Fruit fly (Drosophila melanogaster) whole organism, embryonic: ENCODE results near the gene nbs.

Source experiments
- CG12236 ChIP-seq: fragments of 200-800 bp; sonication (Bioruptor generic); optimal IDR thresholded peaks from 2 replicates; lab custom pipeline; 2016; ENCODE audit warnings: missing biosample characterization, missing genetic modification characterization
- CG12659 ChIP-seq: fragments of 200-800 bp; sonication (Bioruptor generic); optimal IDR thresholded peaks from 3 replicates; lab custom pipeline; 2017; ENCODE audit warnings: mild to moderate bottlenecking, missing biosample characterization, missing genetic modification reagents, missing genetic modification characterization
- CG14965 ChIP-seq: fragments of 200-800 bp; sonication (Bioruptor generic); optimal IDR thresholded peaks from 2 replicates; lab custom pipeline; 2016; ENCODE audit warnings: missing biosample characterization, missing genetic modification characterization, borderline replicate concordance
- CG17359 ChIP-seq: fragments of 200-800 bp; sonication (Bioruptor generic); optimal IDR thresholded peaks from 3 replicates; lab custom pipeline; 2018; ENCODE audit warnings: missing biosample characterization, mild to moderate bottlenecking, missing genetic modification characterization, moderate library complexity
- CG17802 ChIP-seq: fragments of 200-800 bp; sonication (Bioruptor generic); optimal IDR thresholded peaks from 2 replicates; lab custom pipeline; 2018; ENCODE audit warnings: missing biosample characterization, mild to moderate bottlenecking, missing genetic modification characterization, moderate library complexity
- CG18011 ChIP-seq: fragments of 200-800 bp; sonication (Bioruptor generic); optimal IDR thresholded peaks from 2 replicates; lab custom pipeline; 2017; ENCODE audit warnings: missing biosample characterization, missing genetic modification characterization, mild to moderate bottlenecking, moderate library complexity, missing genotype
- CG1832 ChIP-seq: fragments of 200-800 bp; sonication (Bioruptor generic); optimal IDR thresholded peaks from 2 replicates; lab custom pipeline; 2017; ENCODE audit warnings: missing biosample characterization, mild to moderate bottlenecking, missing genetic modification characterization, inconsistent platforms
- CG2116 ChIP-seq: fragments of 200-800 bp; sonication (Bioruptor generic); optimal IDR thresholded peaks from 3 replicates; lab custom pipeline; 2018; ENCODE audit warnings: missing biosample characterization, mild to moderate bottlenecking, missing genetic modification characterization
- CG2199 ChIP-seq: fragments of 200-800 bp; sonication (Bioruptor generic); IDR thresholded peaks from 3 replicates; pipeline ENCODE4 v1.3.6; 2022; ENCODE audit warnings: missing biosample characterization, missing genetic modification characterization
- CG31365 ChIP-seq: fragments of 200-800 bp; sonication (Bioruptor generic); optimal IDR thresholded peaks from 2 replicates; lab custom pipeline; 2018; ENCODE audit warnings: missing biosample characterization, mild to moderate bottlenecking, missing genetic modification characterization
- CG32772 ChIP-seq: fragments of 200-800 bp; sonication (Bioruptor generic); IDR thresholded peaks from 2 replicates; pipeline ENCODE4 v1.3.6; 2022; ENCODE audit warnings: missing biosample characterization, missing genetic modification characterization
- CG3726 ChIP-seq: fragments of 200-800 bp; sonication (Bioruptor generic); IDR thresholded peaks from 3 replicates; pipeline ENCODE4, ENCODE4 v1.3.6; 2022; ENCODE audit warnings: missing biosample characterization, missing genetic modification characterization
- CG43689 ChIP-seq: fragments of 200-800 bp; sonication (Bioruptor generic); IDR thresholded peaks from 2 replicates; pipeline ENCODE4 v1.3.6; 2022; ENCODE audit warnings: missing biosample characterization, missing genetic modification characterization
- CG5953 ChIP-seq: fragments of 200-800 bp; sonication (Bioruptor generic); IDR thresholded peaks from 2 replicates; pipeline ENCODE4 v1.3.6; 2022; ENCODE audit warnings: missing biosample characterization, missing genetic modification characterization
- CG6272 ChIP-seq: fragments of 200-800 bp; sonication (Bioruptor generic); IDR thresholded peaks from 2 replicates; pipeline ENCODE4 v1.3.6; 2022; ENCODE audit warnings: missing biosample characterization, missing genetic modification characterization
- CG6854 ChIP-seq: fragments of 200-800 bp; sonication (Bioruptor generic); optimal IDR thresholded peaks from 3 replicates; lab custom pipeline; 2017; ENCODE audit warnings: missing biosample characterization, mild to moderate bottlenecking, missing genetic modification characterization
- CG7556 ChIP-seq: fragments of 200-800 bp; sonication (Bioruptor generic); optimal IDR thresholded peaks from 2 replicates; lab custom pipeline; 2017; ENCODE audit warnings: missing biosample characterization, mild to moderate bottlenecking, missing genetic modification characterization
- CG7745 ChIP-seq: fragments of 200-800 bp; sonication (Bioruptor generic); optimal IDR thresholded peaks from 2 replicates; lab custom pipeline; 2018; ENCODE audit warnings: missing biosample characterization, mild to moderate bottlenecking, missing genetic modification characterization, moderate library complexity
- CG8281 ChIP-seq: fragments of 200-800 bp; sonication (Bioruptor generic); optimal IDR thresholded peaks from 2 replicates; lab custom pipeline; 2018; ENCODE audit warnings: missing biosample characterization, mild to moderate bottlenecking, missing genetic modification characterization, moderate library complexity
- CG8944 ChIP-seq: fragments of 200-800 bp; sonication (Bioruptor generic); optimal IDR thresholded peaks from 3 replicates; lab custom pipeline; 2016; ENCODE audit warnings: missing biosample characterization, missing genetic modification characterization
- CG9727 ChIP-seq: fragments of 200-800 bp; sonication (Bioruptor generic); optimal IDR thresholded peaks from 3 replicates; lab custom pipeline; 2017; ENCODE audit warnings: missing biosample characterization, mild to moderate bottlenecking, missing genetic modification characterization
- CG9876 ChIP-seq: fragments of 200-800 bp; sonication (Bioruptor generic); optimal IDR thresholded peaks from 2 replicates; lab custom pipeline; 2016; ENCODE audit warnings: missing biosample characterization, missing genetic modification characterization
- Ets65A ChIP-seq: fragments of 200-800 bp; sonication (Bioruptor generic); peaks from one replicate; lab custom pipeline; 2016; ENCODE audit warnings: missing biosample characterization, missing genetic modification characterization
- HLHmδ ChIP-seq: fragments of 200-800 bp; sonication (Bioruptor generic); optimal IDR thresholded peaks from 2 replicates; lab custom pipeline; 2018; ENCODE audit warnings: missing biosample characterization, mild to moderate bottlenecking, missing genetic modification characterization, moderate library complexity
- Lpt ChIP-seq: fragments of >200 bp; optimal IDR thresholded peaks from 2 replicates; lab custom pipeline; 2018; ENCODE audit warnings: missing biosample characterization, missing genetic modification characterization
- Rx ChIP-seq: fragments of 200-800 bp; sonication (Bioruptor generic); IDR thresholded peaks from 2 replicates; pipeline ENCODE4 v1.3.6; 2022; ENCODE audit warnings: missing biosample characterization, missing genetic modification characterization
- Taf1 ChIP-seq: fragments of 200-800 bp; sonication (Bioruptor generic); IDR thresholded peaks from 2 replicates; pipeline ENCODE4 v1.3.6; 2022; ENCODE audit warnings: missing biosample characterization, missing genetic modification characterization
- Xrp1 ChIP-seq: fragments of 200-800 bp; sonication (Bioruptor generic); IDR thresholded peaks from 2 replicates; pipeline ENCODE4 v1.3.6; 2022; ENCODE audit warnings: missing biosample characterization, missing genetic modification characterization
- YL-1 ChIP-seq: fragments of 200-800 bp; sonication (Bioruptor generic); optimal IDR thresholded peaks from 3 replicates; lab custom pipeline; 2017; ENCODE audit warnings: missing biosample characterization, mild to moderate bottlenecking, missing genetic modification characterization
- ara ChIP-seq: fragments of 200-800 bp; sonication (Bioruptor generic); IDR thresholded peaks from 2 replicates; pipeline ENCODE4 v1.3.6; 2022; ENCODE audit warnings: missing biosample characterization, missing genetic modification characterization
- dati ChIP-seq: fragments of 200-800 bp; sonication (Bioruptor generic); IDR thresholded peaks from 2 replicates; pipeline ENCODE4 v1.3.6; 2022; ENCODE audit warnings: missing biosample characterization, missing genetic modification characterization
- ewg ChIP-seq: fragments of 200-800 bp; sonication (Bioruptor generic); optimal IDR thresholded peaks from 3 replicates; lab custom pipeline; 2017; ENCODE audit warnings: mild to moderate bottlenecking, missing biosample characterization, missing genetic modification reagents, missing genetic modification characterization
- fu2 ChIP-seq: fragments of 200-800 bp; sonication (Bioruptor generic); optimal IDR thresholded peaks from 2 replicates; lab custom pipeline; 2016; ENCODE audit warnings: missing biosample characterization, missing genetic modification characterization
- gcm2 ChIP-seq: fragments of 200-800 bp; sonication (Bioruptor generic); optimal IDR thresholded peaks from 2 replicates; lab custom pipeline; 2016; ENCODE audit warnings: missing biosample characterization, missing genetic modification characterization
- ham ChIP-seq: fragments of 200-800 bp; sonication (Bioruptor generic); IDR thresholded peaks from 2 replicates; pipeline ENCODE4 v1.3.6; 2022; ENCODE audit warnings: missing biosample characterization, missing genetic modification characterization
- inv ChIP-seq: fragments of 200-800 bp; sonication (Bioruptor generic); IDR thresholded peaks from 2 replicates; pipeline ENCODE4 v1.3.6; 2022; ENCODE audit warnings: missing biosample characterization, missing genetic modification characterization; ENCODE audit not compliant: partially characterized antibody
- jigr1 ChIP-seq: fragments of 200-800 bp; sonication (Bioruptor generic); IDR thresholded peaks from 3 replicates; pipeline ENCODE4 v1.3.6; 2022; ENCODE audit warnings: missing biosample characterization, missing genetic modification characterization
- kah ChIP-seq: fragments of 200-800 bp; sonication (Bioruptor generic); optimal IDR thresholded peaks from 2 replicates; lab custom pipeline; 2018; ENCODE audit warnings: missing biosample characterization, mild to moderate bottlenecking, missing genetic modification characterization
- lola ChIP-seq, 3 experiments: fragments of >200 bp in 2 of 3; fragments of 200-800 bp in 1 of 3; sonication (Bioruptor generic) in 1 of 3; optimal IDR thresholded peaks; 2 replicates each; lab custom pipeline; 2017 to 2019; ENCODE audit warnings: missing biosample characterization in 3 of 3, missing genetic modification characterization in 3 of 3, mild to moderate bottlenecking in 1 of 3, moderate library complexity in 1 of 3
- luna ChIP-seq: fragments of 200-800 bp; sonication (Bioruptor generic); optimal IDR thresholded peaks from 2 replicates; lab custom pipeline; 2016; ENCODE audit warnings: missing biosample characterization, missing genetic modification characterization
- maf-S ChIP-seq: fragments of 200-800 bp; sonication (Bioruptor generic); optimal IDR thresholded peaks from 2 replicates; lab custom pipeline; 2016; ENCODE audit warnings: missing biosample characterization, missing genetic modification characterization
- nau ChIP-seq: fragments of 200-800 bp; sonication (Bioruptor generic); optimal IDR thresholded peaks from 3 replicates; lab custom pipeline; 2017; ENCODE audit warnings: missing biosample characterization, mild to moderate bottlenecking, missing genetic modification characterization, missing genetic modification reagents
- rib ChIP-seq: fragments of 200-800 bp; sonication (Bioruptor generic); IDR thresholded peaks from 2 replicates; pipeline ENCODE4 v1.3.6; 2022; ENCODE audit warnings: missing biosample characterization, missing genetic modification characterization
- slbo ChIP-seq: fragments of 200-800 bp; sonication (Bioruptor generic); IDR thresholded peaks from 2 replicates; pipeline ENCODE4 v1.3.6; 2022; ENCODE audit warnings: missing biosample characterization, missing genetic modification characterization
- tap ChIP-seq: fragments of 200-800 bp; optimal IDR thresholded peaks from 3 replicates; lab custom pipeline; 2019; ENCODE audit warnings: missing biosample characterization, mild to moderate bottlenecking, missing genetic modification characterization, moderate library complexity
- tgo ChIP-seq: fragments of 200-800 bp; sonication (Bioruptor generic); IDR thresholded peaks from 3 replicates; pipeline ENCODE4 v1.3.6; 2022; ENCODE audit warnings: missing biosample characterization, missing genetic modification characterization
- wek ChIP-seq: fragments of 200-800 bp; sonication (Bioruptor generic); optimal IDR thresholded peaks from 3 replicates; lab custom pipeline; 2018; ENCODE audit warnings: missing biosample characterization, mild to moderate bottlenecking, missing genetic modification characterization, moderate library complexity
- zen ChIP-seq: fragments of 200-800 bp; sonication (Bioruptor generic); optimal IDR thresholded peaks from 3 replicates; lab custom pipeline; 2018; ENCODE audit warnings: missing biosample characterization, mild to moderate bottlenecking, missing genetic modification characterization, moderate library complexity

Gene nbs

dm6 chr3L:9692892-9693551 lies 30.0 kb downstream of the nbs start (continued):
- TF ChIP-seq CG3726 (GFP tag; lab: Robert Waterston, UW) (peak; percentile 86), wek (GFP tag; lab: Kevin White, UChicago) (no peak), CG14965 (GFP tag; lab: Kevin White, UChicago) (peak; percentile 77), Taf1 (GFP tag; lab: Robert Waterston, UW) (peak; percentile 76), tap (peak; percentile 87), CG17802 (peak; percentile 78), lola (GFP tag; optimal IDR thresholded peaks at IDR 0.05; lab: Kevin White, UChicago) (peak in 1 of 3 experiments; percentile 95), ara (peak; percentile 83), gcm2 (GFP tag; lab: Kevin White, UChicago) (peak; percentile 91), CG31365 (tag; lab: Kevin White, UChicago) (peak; percentile 68), CG6272 (GFP tag; lab: Robert Waterston, UW) (peak; percentile 79), CG2199 (peak; percentile 39; the same call in 1 of the 3 replicates), CG12659 (peak; percentile 98), Rx (peak; percentile 67), rib (GFP tag; lab: Robert Waterston, UW) (peak; percentile 77), jigr1 (peak; percentile 82; the same call in 2 of the 3 replicates), CG8944 (GFP tag; lab: Kevin White, UChicago) (peak; percentile 96), inv (no peak), CG7556 (GFP tag; lab: Kevin White, UChicago) (peak; percentile 99), kah (GFP tag; lab: Kevin White, UChicago) (no peak), ewg (GFP tag; lab: Kevin White, UChicago) (peak; percentile 91), Ets65A (GFP tag; lab: Kevin White, UChicago) (peak; percentile 100), CG9727 (GFP tag; lab: Kevin White, UChicago) (peak; percentile 98), luna (GFP tag; lab: Kevin White, UChicago) (peak; percentile 90), CG12236 (GFP tag; lab: Kevin White, UChicago) (peak; percentile 94), nau (GFP tag; lab: Kevin White, UChicago) (peak; percentile 92), zen (tag; lab: Kevin White, UChicago) (peak; percentile 74), dati (GFP tag; lab: Robert Waterston, UW) (peak; percentile 26; the same call in 1 of the 2 replicates), CG6854 (peak; percentile 95), CG9876 (GFP tag; lab: Kevin White, UChicago) (peak; percentile 95), CG7745 (tag; lab: Kevin White, UChicago) (no peak), Lpt (GFP tag; lab: Kevin White, UChicago) (no peak), slbo (GFP tag; lab: Robert Waterston, UW) (peak; percentile 89), ham (peak; percentile 66; the same call in 1 of the 2 replicates), fu2 (GFP tag; lab: Kevin White, UChicago) (peak; percentile 97), CG17359 (tag; lab: Kevin White, UChicago) (peak; percentile 89), Xrp1 (GFP tag; lab: Robert Waterston, UW) (peak; percentile 89), CG2116 (GFP tag; lab: Kevin White, UChicago) (peak; percentile 78), CG43689 (GFP tag; lab: Robert Waterston, UW) (peak; percentile 75), HLHmδ (GFP tag; lab: Kevin White, UChicago) (no peak), YL-1 (peak; percentile 85), CG32772 (peak; percentile 86), tgo (GFP tag; lab: Robert Waterston, UW) (peak; percentile 91), CG1832 (GFP tag; lab: Kevin White, UChicago) (peak; percentile 48), CG8281 (tag; lab: Kevin White, UChicago) (peak; percentile 85), CG18011 (peak; percentile 85), CG5953 (GFP tag; lab: Robert Waterston, UW) (no peak; the same call in 1 of the 2 replicates), maf-S (GFP tag; lab: Kevin White, UChicago) (peak; percentile 97)
